Worm (Caenorhabditis elegans): ENCODE data around the gene hmg-4.
A peak's percentile ranks its signal among the peaks of the same experiment; 100 is the strongest.

hmg-4 gene

DNA sequence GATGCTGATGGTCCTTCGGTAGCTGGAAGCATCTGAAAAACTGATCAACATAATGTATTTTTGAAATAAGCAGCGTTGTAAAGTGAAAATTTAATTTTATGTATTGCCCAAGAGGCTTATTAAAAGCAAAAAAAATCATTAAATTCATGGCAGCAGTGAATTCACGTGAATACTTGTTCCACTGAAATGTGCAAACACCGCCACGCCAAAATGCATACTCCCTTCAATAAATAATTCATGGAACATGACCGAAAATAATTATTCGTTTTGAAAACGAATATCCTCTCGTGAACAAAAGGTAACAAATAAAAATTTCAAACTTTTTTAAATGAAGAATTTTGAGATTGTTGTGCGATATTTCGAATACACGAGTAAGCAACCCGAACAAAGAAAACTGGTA, 24.0 kb downstream of the hmg-4 start, which contains the start of gene F08F8.10 (continued):
- TF ChIP-seq lir-3 (tag; optimal IDR thresholded peaks at IDR 0.05) = no peak
- TF ChIP-seq lsy-2 (tag; optimal IDR thresholded peaks at IDR 0.05) = peak in 1 of 2 experiments; percentile 67
- TF ChIP-seq mes-2 (tag; optimal IDR thresholded peaks at IDR 0.05; ENCODE audit: poor library complexity, severe bottlenecking) = peak; percentile 71
- TF ChIP-seq vab-7 (GFP tag; IDR thresholded peaks at IDR 0.05) = no peak
- no peak for TF ChIP-seq egl-43 (GFP tag; IDR thresholded peaks at IDR 0.05)
- TF ChIP-seq lin-29 (GFP tag; IDR thresholded peaks at IDR 0.05) = no peak
- no peak for TF ChIP-seq madf-5 (GFP tag; IDR thresholded peaks at IDR 0.05)
- no peak for TF ChIP-seq jun-1 (tag; optimal IDR thresholded peaks at IDR 0.05)
- no peak for TF ChIP-seq php-3 (GFP tag; IDR thresholded peaks at IDR 0.05)
- TF ChIP-seq unc-39 (tag; optimal IDR thresholded peaks at IDR 0.05) = no peak
- no peak for TF ChIP-seq attf-4 (tag; optimal IDR thresholded peaks at IDR 0.05)
- TF ChIP-seq ceh-44 (GFP tag; IDR thresholded peaks at IDR 0.05) = no peak
- no peak for TF ChIP-seq dmd-6 (GFP tag; IDR thresholded peaks at IDR 0.05)
- no peak for TF ChIP-seq mxl-3 (GFP tag; optimal IDR thresholded peaks at IDR 0.05)
- no peak for TF ChIP-seq lin-39 (tag; optimal IDR thresholded peaks at IDR 0.05)
- no peak for TF ChIP-seq ces-1 (GFP tag; optimal IDR thresholded peaks at IDR 0.05)
- no peak for TF ChIP-seq D1046.2 (GFP tag; IDR thresholded peaks at IDR 0.05)
- TF ChIP-seq dve-1 (tag; optimal IDR thresholded peaks at IDR 0.05; ENCODE audit: insufficient read depth) = peak; percentile 25
- no peak for TF ChIP-seq spr-3 (GFP tag; optimal IDR thresholded peaks at IDR 0.05)
- TF ChIP-seq F26F4.8 (GFP tag; conservative IDR thresholded peaks at IDR 0.05) = no peak
- no peak for TF ChIP-seq ZK546.5 (tag; optimal IDR thresholded peaks at IDR 0.05)
- TF ChIP-seq ama-1 (optimal IDR thresholded peaks at IDR 0.05) = no peak
- TF ChIP-seq aha-1 (tag) = no peak
- no peak for TF ChIP-seq pqm-1 (tag; optimal IDR thresholded peaks at IDR 0.05)
- no peak for TF ChIP-seq ztf-11 (tag; optimal IDR thresholded peaks at IDR 0.05)
- no peak for TF ChIP-seq daf-12 (tag; optimal IDR thresholded peaks at IDR 0.05)
- no peak for TF ChIP-seq ceh-62 (tag; optimal IDR thresholded peaks at IDR 0.05)
- TF ChIP-seq arid-1 (GFP tag; conservative IDR thresholded peaks at IDR 0.05) = no peak
- TF ChIP-seq nhr-42 (GFP tag; IDR thresholded peaks at IDR 0.05) = no peak

DNA sequence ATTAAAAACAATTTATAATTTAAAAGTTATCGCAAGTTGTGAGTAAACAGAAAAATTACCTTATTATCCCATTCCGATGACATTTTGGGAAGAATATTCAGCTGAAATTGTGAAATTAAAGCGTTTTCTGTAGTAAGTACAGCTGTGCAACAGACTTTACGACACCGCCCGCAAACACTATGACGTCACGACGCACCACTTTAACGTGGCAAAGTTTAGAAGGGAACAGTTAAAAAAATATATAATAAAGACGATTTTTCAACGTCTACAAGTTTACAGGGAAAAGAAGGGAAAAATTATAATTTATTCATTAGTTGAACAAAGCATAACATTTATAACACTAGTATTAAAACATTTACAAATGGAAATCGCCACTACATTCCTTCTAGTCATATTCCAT, 27.5 kb downstream of the hmg-4 start, which contains the start of gene F08F8.9:
Gene F08F8.9, minus strand, starts transcription at position 101 of the 400 bp plus-strand sequence.
- TF ChIP-seq madf-5 (GFP tag; IDR thresholded peaks at IDR 0.05) (no peak), aha-1 (tag) (peak; percentile 81), dve-1 (tag; optimal IDR thresholded peaks at IDR 0.05; ENCODE audit: insufficient read depth) (peak; percentile 35), hmg-1.1 (GFP tag; IDR thresholded peaks at IDR 0.05) (no peak)

DNA sequence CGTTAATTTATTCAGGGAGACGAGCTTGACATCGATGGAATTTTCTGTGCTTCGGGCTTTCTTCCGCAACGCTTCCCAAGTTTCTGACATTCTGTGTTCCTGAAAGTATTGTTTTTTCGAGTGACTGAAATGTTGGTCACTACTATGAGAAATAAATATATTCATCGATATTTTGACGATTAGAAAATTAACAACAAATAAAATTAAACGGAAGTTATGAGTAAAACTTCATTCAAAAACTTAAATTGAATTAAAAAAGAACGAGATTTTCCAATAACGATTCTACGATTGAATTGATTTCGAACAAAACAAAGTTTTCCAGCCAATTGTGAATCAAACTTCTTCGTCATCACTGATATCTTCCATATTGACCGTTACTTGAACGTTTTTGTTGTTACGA, 32.3 kb downstream of the hmg-4 start, which contains the start of gene gos-28:
Gene gos-28, minus strand, starts transcription at position 101 of the 400 bp plus-strand sequence.
- TF ChIP-seq mep-1 (tag; optimal IDR thresholded peaks at IDR 0.05) = no peak
- TF ChIP-seq ama-1 (optimal IDR thresholded peaks at IDR 0.05) = peak; percentile 16

DNA sequence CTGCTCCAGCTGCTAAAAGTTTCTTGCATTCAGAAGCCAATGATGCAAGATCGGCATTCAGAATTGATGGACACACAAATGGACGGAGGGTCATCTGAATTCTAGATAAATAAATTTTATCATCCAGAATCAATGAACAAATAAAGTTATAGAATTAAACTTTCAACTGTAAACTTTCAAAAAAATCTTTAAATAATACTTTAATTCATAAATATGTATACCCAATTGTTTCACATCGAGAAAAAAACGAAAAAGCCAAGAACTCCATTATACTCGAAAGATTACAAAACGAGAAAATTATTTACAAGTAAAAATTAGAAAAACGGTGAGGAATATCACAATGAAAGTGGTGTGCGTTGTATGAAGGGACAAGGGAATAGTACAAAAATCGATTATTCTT, 34.3 kb downstream of the hmg-4 start, which contains the start of gene F08F8.7:
Gene F08F8.7, minus strand, starts transcription at position 101 of the 400 bp plus-strand sequence.
- no peak for TF ChIP-seq daf-16 (GFP tag; optimal IDR thresholded peaks at IDR 0.05)
- peak; percentile 7 for TF ChIP-seq daf-16 (tag; optimal IDR thresholded peaks at IDR 0.05)
- no peak for TF ChIP-seq dmd-9 (GFP tag; IDR thresholded peaks at IDR 0.05)

DNA sequence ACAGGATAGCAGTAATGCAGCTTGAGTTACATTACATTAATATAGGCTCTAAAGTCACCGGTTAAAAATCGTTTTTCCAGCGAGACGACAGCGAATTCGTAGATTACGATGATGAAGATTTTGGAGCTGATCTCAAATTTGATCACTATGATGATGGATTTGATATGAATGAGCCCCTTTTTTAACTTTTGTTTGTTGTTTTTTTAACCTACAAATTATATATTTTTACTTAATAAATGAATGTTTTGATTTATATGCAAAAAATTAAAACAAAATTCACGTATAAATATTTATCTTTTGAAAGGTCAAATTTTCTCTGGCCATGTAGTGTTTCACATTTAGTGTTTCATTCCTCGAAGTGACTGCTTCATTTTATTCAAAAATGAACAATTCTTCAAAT, 38.0 kb downstream of the hmg-4 start, which contains the start of gene F08F8.6:
Gene F08F8.6, plus strand, starts transcription at position 301 of the 400 bp plus-strand sequence.
- TF ChIP-seq mep-1 (tag; optimal IDR thresholded peaks at IDR 0.05) (no peak), lin-29 (GFP tag; IDR thresholded peaks at IDR 0.05) (no peak), cey-2 (tag; optimal IDR thresholded peaks at IDR 0.05; ENCODE audit: borderline replicate concordance, insufficient read depth) (no peak), ZK546.5 (tag; optimal IDR thresholded peaks at IDR 0.05) (no peak), ama-1 (optimal IDR thresholded peaks at IDR 0.05) (no peak), nhr-10 (tag; optimal IDR thresholded peaks at IDR 0.05) (no peak), nhr-42 (GFP tag; IDR thresholded peaks at IDR 0.05) (no peak), tag-97 (GFP tag; IDR thresholded peaks at IDR 0.05) (no peak), F49E8.2 (tag; optimal IDR thresholded peaks at IDR 0.05; ENCODE audit: borderline replicate concordance) (no peak), Y75B8A.6 (GFP tag; IDR thresholded peaks at IDR 0.05) (no peak), duxl-1 (tag; optimal IDR thresholded peaks at IDR 0.05; ENCODE audit: poor library complexity) (no peak), skn-1 (tag; optimal IDR thresholded peaks at IDR 0.05) (no peak), daf-19 (GFP tag; conservative IDR thresholded peaks at IDR 0.05) (no peak), zfp-3 (GFP tag; conservative IDR thresholded peaks at IDR 0.05) (no peak), tra-1 (GFP tag; IDR thresholded peaks at IDR 0.05) (no peak), aly-2 (tag; optimal IDR thresholded peaks at IDR 0.05) (no peak)

Data from whole organism, L4 larva.